Worm (Caenorhabditis elegans) whole organism, L1 larva: ENCODE data around the gene C27F2.4.

Experiments used
- C04F5.9 ChIP-seq: sonication (generic microtip); optimal IDR thresholded peaks from 2 replicates; lab custom pipeline; 2016; ENCODE audit warnings: missing genetic modification characterization, missing compliant biosample characterization
- C16A3.4 ChIP-seq: fragments of 150-350 bp; optimal IDR thresholded peaks from 2 replicates; lab custom pipeline; 2014; ENCODE audit warnings: missing biosample characterization, missing genetic modification characterization
- Y116A8C.19 ChIP-seq: sonication (generic microtip); optimal IDR thresholded peaks from 2 replicates; lab custom pipeline; 2016; ENCODE audit warnings: missing compliant biosample characterization, missing genetic modification characterization, borderline replicate concordance
- aha-1 ChIP-seq: fragments of 150-350 bp; optimal IDR thresholded peaks from 2 replicates; lab custom pipeline; 2014; ENCODE audit warnings: missing biosample characterization, missing genetic modification characterization
- ama-1 ChIP-seq: fragments of 150-350 bp; optimal IDR thresholded peaks from 2 replicates; lab custom pipeline; 2014
- blmp-1 ChIP-seq: fragments of 150-350 bp; optimal IDR thresholded peaks from 2 replicates; lab custom pipeline; 2014; ENCODE audit warnings: missing biosample characterization, missing genetic modification characterization
- ceh-8 ChIP-seq: fragments of 200-800 bp; sonication (Bioruptor generic); optimal IDR thresholded peaks from 2 replicates; lab custom pipeline; 2018; ENCODE audit warnings: mild to moderate bottlenecking, missing genetic modification characterization, moderate library complexity, missing compliant biosample characterization
- ceh-82 ChIP-seq, 3 experiments: fragments of 150-350 bp in 1 of 3; sonication (generic microtip) in 2 of 3; optimal IDR thresholded peaks; 2 replicates each; lab custom pipeline; 2014 to 2017; ENCODE audit warnings: missing biosample characterization in 3 of 3, missing genetic modification characterization in 3 of 3
- ceh-90 ChIP-seq: sonication (generic microtip); optimal IDR thresholded peaks from 2 replicates; lab custom pipeline; 2016; ENCODE audit warnings: missing genetic modification characterization, missing compliant biosample characterization
- ces-1 ChIP-seq: fragments of 150-350 bp; optimal IDR thresholded peaks from 2 replicates; lab custom pipeline; 2014; ENCODE audit warnings: missing biosample characterization, missing genetic modification reagents, missing genetic modification characterization
- dpl-1 ChIP-seq, 3 experiments: fragments of 150-350 bp in 2 of 3; sonication (generic microtip) in 1 of 3; optimal IDR thresholded peaks; 2 replicates each; lab custom pipeline; 2014 to 2017; ENCODE audit warnings: missing biosample characterization in 3 of 3, missing genetic modification characterization in 3 of 3, missing genetic modification reagents in 3 of 3
- elt-2 ChIP-seq: sonication (generic microtip); optimal IDR thresholded peaks from 2 replicates; lab custom pipeline; 2016; ENCODE audit warnings: missing genetic modification characterization, mild to moderate bottlenecking, inconsistent platforms, missing compliant biosample characterization, missing genetic modification reagents
- elt-3 ChIP-seq, 6 experiments: fragments of 150-350 bp in 1 of 6; sonication (generic microtip); optimal IDR thresholded peaks; 2 replicates each; lab custom pipeline; 2017 to 2018; ENCODE audit warnings: missing biosample characterization in 6 of 6, missing genetic modification characterization in 6 of 6, inconsistent platforms in 1 of 6
- fkh-4 ChIP-seq: sonication (generic microtip); optimal IDR thresholded peaks from 2 replicates; lab custom pipeline; 2016; ENCODE audit warnings: missing compliant biosample characterization, missing genetic modification characterization, borderline replicate concordance
- irx-1 ChIP-seq: sonication (generic microtip); optimal IDR thresholded peaks from 2 replicates; lab custom pipeline; 2016; ENCODE audit warnings: missing genetic modification characterization, missing compliant biosample characterization
- isw-1 ChIP-seq: fragments of 200-800 bp; sonication (Bioruptor generic); IDR thresholded peaks from 2 replicates; pipeline ENCODE4 v1.3.6; 2022; ENCODE audit warnings: missing genetic modification characterization, missing compliant biosample characterization
- jun-1 ChIP-seq: fragments of 150-350 bp; optimal IDR thresholded peaks from 2 replicates; lab custom pipeline; 2014; ENCODE audit warnings: missing biosample characterization, missing genetic modification reagents, missing genetic modification characterization
- lin-14 ChIP-seq: fragments of 200-800 bp; sonication (Bioruptor generic); optimal IDR thresholded peaks from 2 replicates; lab custom pipeline; 2018; ENCODE audit warnings: mild to moderate bottlenecking, missing genetic modification characterization, moderate library complexity, missing compliant biosample characterization
- lin-15B ChIP-seq: fragments of 150-350 bp; sonication (generic microtip); optimal IDR thresholded peaks from 3 replicates; lab custom pipeline; 2014; ENCODE audit warnings: missing biosample characterization, missing genetic modification characterization
- lin-35 ChIP-seq, 2 experiments: fragments of 150-350 bp; optimal IDR thresholded peaks; 2 replicates each; lab custom pipeline; 2014; ENCODE audit warnings: missing biosample characterization in 2 of 2, missing genetic modification characterization in 2 of 2, missing genetic modification reagents in 2 of 2
- lsy-2 ChIP-seq, 2 experiments: fragments of 150-350 bp; optimal IDR thresholded peaks; 2 replicates each; lab custom pipeline; 2014; ENCODE audit warnings: missing biosample characterization in 2 of 2, missing genetic modification characterization in 2 of 2
- mep-1 ChIP-seq: fragments of 150-350 bp; optimal IDR thresholded peaks from 2 replicates; lab custom pipeline; 2014; ENCODE audit warnings: missing biosample characterization, missing genetic modification characterization
- nhr-12 ChIP-seq: sonication (generic microtip); optimal IDR thresholded peaks from 2 replicates; lab custom pipeline; 2017; ENCODE audit warnings: missing biosample characterization, missing genetic modification characterization
- nhr-19 ChIP-seq: fragments of 200-800 bp; sonication (Bioruptor generic); conservative IDR thresholded peaks from 2 replicates; pipeline ENCODE4 v1.3.6; 2022; ENCODE audit warnings: missing genetic modification characterization, missing compliant biosample characterization
- nhr-20 ChIP-seq: sonication (generic microtip); optimal IDR thresholded peaks from 2 replicates; lab custom pipeline; 2016; ENCODE audit warnings: mild to moderate bottlenecking, missing genetic modification characterization, missing compliant biosample characterization
- nhr-237 ChIP-seq: fragments of 150-350 bp; optimal IDR thresholded peaks from 2 replicates; lab custom pipeline; 2014; ENCODE audit warnings: missing biosample characterization, missing genetic modification characterization
- nhr-28 ChIP-seq: fragments of 150-350 bp; optimal IDR thresholded peaks from 2 replicates; lab custom pipeline; 2014; ENCODE audit warnings: missing biosample characterization, missing genetic modification characterization
- nhr-71 ChIP-seq: sonication (generic microtip); optimal IDR thresholded peaks from 2 replicates; lab custom pipeline; 2016; ENCODE audit warnings: mild to moderate bottlenecking, missing genetic modification characterization, moderate library complexity, missing compliant biosample characterization
- nhr-77 ChIP-seq: fragments of 150-350 bp; optimal IDR thresholded peaks from 2 replicates; lab custom pipeline; 2014; ENCODE audit warnings: missing biosample characterization, missing genetic modification characterization
- nhr-84 ChIP-seq: sonication (generic microtip); optimal IDR thresholded peaks from 2 replicates; lab custom pipeline; 2017; ENCODE audit warnings: missing biosample characterization, missing genetic modification characterization
- nhr-85 ChIP-seq: sonication (generic microtip); peaks from one replicate; lab custom pipeline; 2016; ENCODE audit warnings: missing genetic modification characterization, inconsistent platforms, missing compliant biosample characterization
- nhr-90 ChIP-seq: sonication (generic microtip); optimal IDR thresholded peaks from 2 replicates; lab custom pipeline; 2016; ENCODE audit warnings: mild to moderate bottlenecking, missing genetic modification characterization, missing compliant biosample characterization; ENCODE audit not compliant: poor library complexity
- pax-3 ChIP-seq: fragments of 200-800 bp; sonication (Bioruptor generic); optimal IDR thresholded peaks from 2 replicates; lab custom pipeline; 2018; ENCODE audit warnings: mild to moderate bottlenecking, missing genetic modification characterization, moderate library complexity, missing compliant biosample characterization
- pqm-1 ChIP-seq: sonication (generic microtip); optimal IDR thresholded peaks from 3 replicates; lab custom pipeline; 2017; ENCODE audit warnings: missing biosample characterization, missing genetic modification characterization
- sup-37 ChIP-seq: fragments of 200-800 bp; sonication (Bioruptor generic); optimal IDR thresholded peaks from 2 replicates; lab custom pipeline; 2018; ENCODE audit warnings: mild to moderate bottlenecking, missing genetic modification characterization, missing compliant biosample characterization
- swsn-7 ChIP-seq: sonication (generic microtip); optimal IDR thresholded peaks from 2 replicates; lab custom pipeline; 2016; ENCODE audit warnings: missing genetic modification characterization, missing compliant biosample characterization
- tlp-1 ChIP-seq: fragments of 150-350 bp; optimal IDR thresholded peaks from 2 replicates; lab custom pipeline; 2014; ENCODE audit warnings: missing biosample characterization, missing genetic modification characterization
- unc-30 ChIP-seq: sonication (generic microtip); optimal IDR thresholded peaks from 2 replicates; lab custom pipeline; 2017; ENCODE audit warnings: missing biosample characterization, missing genetic modification characterization
- unc-62 ChIP-seq: fragments of 150-350 bp; optimal IDR thresholded peaks from 2 replicates; lab custom pipeline; 2014; ENCODE audit warnings: missing biosample characterization, missing genetic modification reagents, missing genetic modification characterization
- unc-86 ChIP-seq: sonication (generic microtip); optimal IDR thresholded peaks from 2 replicates; lab custom pipeline; 2016; ENCODE audit warnings: missing genetic modification characterization, missing compliant biosample characterization
- unc-98 ChIP-seq: fragments of 200-800 bp; sonication (Bioruptor generic); IDR thresholded peaks from 2 replicates; pipeline ENCODE4 v1.3.6; 2022; ENCODE audit warnings: missing genetic modification characterization, missing compliant biosample characterization
- xbp-1 ChIP-seq: sonication (generic microtip); optimal IDR thresholded peaks from 2 replicates; lab custom pipeline; 2016; ENCODE audit warnings: missing genetic modification characterization, missing compliant biosample characterization
- zag-1 ChIP-seq: fragments of 150-350 bp; optimal IDR thresholded peaks from 2 replicates; lab custom pipeline; 2014; ENCODE audit warnings: missing biosample characterization, missing genetic modification characterization
- zip-4 ChIP-seq: fragments of 200-800 bp; sonication (Bioruptor generic); optimal IDR thresholded peaks from 2 replicates; lab custom pipeline; 2018; ENCODE audit warnings: mild to moderate bottlenecking, missing genetic modification characterization, moderate library complexity, missing compliant biosample characterization
- ztf-11 ChIP-seq, 2 experiments: sonication (generic microtip); optimal IDR thresholded peaks; 2 replicates each; lab custom pipeline; 2016 to 2017; ENCODE audit warnings: missing genetic modification characterization in 2 of 2, missing biosample characterization in 1 of 2, missing compliant biosample characterization in 1 of 2
- ztf-4 ChIP-seq: fragments of 150-350 bp; optimal IDR thresholded peaks from 2 replicates; lab custom pipeline; 2014; ENCODE audit warnings: missing biosample characterization, missing genetic modification characterization

C27F2.4 gene

ce11 chrIII:4934896-4935628, 25.0 kb downstream of the C27F2.4 start, which contains the start of gene mrps-18C (continued):
- TF ChIP-seq aha-1 (tag; lab: Kevin White, UChicago) (no peak), nhr-71 (peak; percentile 45), irx-1 (tag; lab: Kevin White, UChicago) (no peak)
- TF ChIP-seq, all 84 proteins: peak for 13

- no peak for TF ChIP-seq sup-37 (GFP tag; lab: Kevin White, UChicago)
- TF ChIP-seq pax-3 (tag; lab: Kevin White, UChicago) = no peak
- no peak for TF ChIP-seq fkh-4
- peak in 1 of 3 experiments; percentile 26 for TF ChIP-seq dpl-1 (GFP tag; optimal IDR thresholded peaks at IDR 0.05; lab: Kevin White, UChicago)
These were observed 27.9 kb downstream of the C27F2.4 start, which contains the start of the genes C26E6.12 and eri-9 for ce11 chrIII:4932203-4932699. Gene C26E6.12 (minus strand): TSS chrIII:4932253. Gene eri-9 (plus strand): TSS chrIII:4932450.

ce11 chrIII:4930154-4930679, 29.9 kb downstream of the C27F2.4 start, which contains the start of gene set-2:
Gene set-2 (minus strand): TSS chrIII:4930204.
- TF ChIP-seq nhr-12 (no peak), tlp-1 (tag; lab: Kevin White, UChicago) (no peak), sup-37 (GFP tag; lab: Kevin White, UChicago) (no peak), swsn-7 (tag; lab: Kevin White, UChicago) (peak; percentile 54), unc-62 (no peak), nhr-85 (tag; lab: Kevin White, UChicago) (peak; percentile 87), zip-4 (no peak), blmp-1 (tag; lab: Kevin White, UChicago) (peak; percentile 44), unc-86 (peak; percentile 25), nhr-19 (GFP tag; lab: Robert Waterston, UW) (peak; percentile 76), isw-1 (GFP tag; lab: Robert Waterston, UW) (peak; percentile 70), C16A3.4 (tag; lab: Kevin White, UChicago) (peak; percentile 22), zag-1 (tag; lab: Kevin White, UChicago) (no peak), ceh-8 (GFP tag; lab: Kevin White, UChicago) (no peak), ces-1 (no peak), nhr-77 (tag; lab: Kevin White, UChicago) (peak; percentile 30), C04F5.9 (tag; lab: Kevin White, UChicago) (peak; percentile 47), unc-98 (GFP tag; lab: Robert Waterston, UW) (peak; percentile 81), nhr-20 (tag; lab: Kevin White, UChicago) (peak; percentile 65), nhr-84 (tag; lab: Kevin White, UChicago) (no peak), lin-14 (GFP tag; lab: Kevin White, UChicago) (peak; percentile 63), jun-1 (peak; percentile 24), ztf-4 (tag; lab: Kevin White, UChicago) (no peak), nhr-90 (tag; lab: Kevin White, UChicago) (peak; percentile 87), lin-15B (tag; lab: Kevin White, UChicago) (peak; percentile 73), fkh-4 (peak; percentile 79), unc-30 (no peak), ama-1 (lab: Kevin White, UChicago) (no peak), nhr-237 (no peak), ceh-90 (tag; lab: Kevin White, UChicago) (peak; percentile 91), dpl-1 (GFP tag; optimal IDR thresholded peaks at IDR 0.05; lab: Kevin White, UChicago) (peak; percentile 87 to 93 (median 92)), ceh-82 (tag; optimal IDR thresholded peaks at IDR 0.05; lab: Kevin White, UChicago) (peak; percentile 16 to 44 (median 27)), lsy-2 (tag; optimal IDR thresholded peaks at IDR 0.05; lab: Kevin White, UChicago) (peak; percentile 62 to 76), elt-3 (tag; optimal IDR thresholded peaks at IDR 0.05; lab: Kevin White, UChicago) (no peak), xbp-1 (tag; lab: Kevin White, UChicago) (peak; percentile 75), Y116A8C.19 (peak; percentile 28), nhr-71 (peak; percentile 84), nhr-28 (tag; lab: Kevin White, UChicago) (no peak), ztf-11 (tag; optimal IDR thresholded peaks at IDR 0.05; lab: Kevin White, UChicago) (peak in 1 of 2 experiments; percentile 88), mep-1 (peak; percentile 55), elt-2 (peak; percentile 1), lin-35 (GFP tag; optimal IDR thresholded peaks at IDR 0.05; lab: Kevin White, UChicago) (peak; percentile 95 to 96), pqm-1 (no peak)
